Fruit fly (Drosophila melanogaster) whole organism, wandering third instar larva: ENCODE data around the gene ey.

Experiments used
- Abd-B ChIP-seq: fragments of >200 bp; optimal IDR thresholded peaks from 2 replicates; lab custom pipeline; 2017; ENCODE audit warnings: missing biosample characterization, missing genetic modification characterization
- CG32264 ChIP-seq: fragments of 200-800 bp; sonication (Bioruptor generic); optimal IDR thresholded peaks from 2 replicates; lab custom pipeline; 2016; ENCODE audit warnings: missing biosample characterization, missing genetic modification characterization
- CG9705 ChIP-seq: fragments of 200-800 bp; sonication (Bioruptor generic); optimal IDR thresholded peaks from 2 replicates; lab custom pipeline; 2018; ENCODE audit warnings: missing biosample characterization, mild to moderate bottlenecking, missing genetic modification characterization
- CrebA ChIP-seq: fragments of 200-800 bp; sonication (Bioruptor generic); optimal IDR thresholded peaks from 2 replicates; lab custom pipeline; 2016; ENCODE audit warnings: missing biosample characterization, mild to moderate bottlenecking, missing genetic modification characterization, borderline replicate concordance
- Dfd ChIP-seq: fragments of >200 bp; optimal IDR thresholded peaks from 2 replicates; lab custom pipeline; 2017; ENCODE audit warnings: missing biosample characterization, missing genetic modification characterization
- Dif ChIP-seq: fragments of 200-275, 200-300 bp; sonication (Bioruptor generic); optimal IDR thresholded peaks from 2 replicates; lab custom pipeline; 2018; ENCODE audit warnings: missing biosample characterization, missing genetic modification characterization; ENCODE audit not compliant: partially characterized antibody
- GATAd ChIP-seq: sonication (Bioruptor generic); optimal IDR thresholded peaks from 2 replicates; lab custom pipeline; 2016; ENCODE audit warnings: missing biosample characterization, missing genetic modification characterization
- HLH106 ChIP-seq: fragments of 200-800 bp; optimal IDR thresholded peaks from 3 replicates; lab custom pipeline; 2019; ENCODE audit warnings: missing biosample characterization, mild to moderate bottlenecking, missing genetic modification characterization, moderate library complexity
- Hnf4 ChIP-seq: fragments of 200-800 bp; sonication (Bioruptor generic); optimal IDR thresholded peaks from 2 replicates; lab custom pipeline; 2016; ENCODE audit warnings: missing biosample characterization, mild to moderate bottlenecking, missing genetic modification characterization
- Hr83 ChIP-seq: fragments of 200-300 bp; sonication (Bioruptor generic); optimal IDR thresholded peaks from 2 replicates; lab custom pipeline; 2016; ENCODE audit warnings: missing biosample characterization, mild to moderate bottlenecking, missing genetic modification characterization, moderate library complexity; ENCODE audit not compliant: poor library complexity, severe bottlenecking
- Jra ChIP-seq: sonication (Bioruptor generic); optimal IDR thresholded peaks from 2 replicates; lab custom pipeline; 2016; ENCODE audit warnings: missing biosample characterization, missing genetic modification characterization
- Mio ChIP-seq: sonication (Bioruptor generic); optimal IDR thresholded peaks from 2 replicates; lab custom pipeline; 2016; ENCODE audit warnings: missing biosample characterization, missing genetic modification characterization
- Myc ChIP-seq: fragments of >200 bp; optimal IDR thresholded peaks from 2 replicates; lab custom pipeline; 2017
- N ChIP-seq: fragments of >200 bp; optimal IDR thresholded peaks from 2 replicates; lab custom pipeline; 2018; ENCODE audit warnings: missing biosample characterization, missing external identifiers, missing genetic modification characterization
- OdsH ChIP-seq: fragments of 200-800 bp; sonication (Bioruptor generic); optimal IDR thresholded peaks from 2 replicates; lab custom pipeline; 2016; ENCODE audit warnings: missing biosample characterization, mild to moderate bottlenecking, missing genetic modification characterization
- Rel ChIP-seq, 2 experiments: fragments of 200-800 bp; sonication (Bioruptor generic) in 1 of 2; optimal IDR thresholded peaks; 2 replicates in 1 of 2; 3 replicates in 1 of 2; lab custom pipeline; 2016 to 2019; ENCODE audit warnings: mild to moderate bottlenecking in 2 of 2, missing biosample characterization in 2 of 2, missing genetic modification characterization in 2 of 2, moderate library complexity in 1 of 2
- Sp1 ChIP-seq: fragments of 200-800 bp; sonication (Bioruptor generic); optimal IDR thresholded peaks from 3 replicates; lab custom pipeline; 2019; ENCODE audit warnings: missing biosample characterization, mild to moderate bottlenecking, missing genetic modification characterization, moderate library complexity
- Vsx2 ChIP-seq: fragments of 200-300, 225-300 bp; sonication (Bioruptor generic); optimal IDR thresholded peaks from 2 replicates; lab custom pipeline; 2018; ENCODE audit warnings: missing biosample characterization, missing genetic modification characterization; ENCODE audit not compliant: partially characterized antibody
- br ChIP-seq: fragments of 200-800 bp; sonication (Bioruptor generic); optimal IDR thresholded peaks from 2 replicates; lab custom pipeline; 2016; ENCODE audit warnings: missing biosample characterization, missing genetic modification characterization
- brk ChIP-seq: fragments of 200-800 bp; sonication (Bioruptor generic); optimal IDR thresholded peaks from 2 replicates; lab custom pipeline; 2016; ENCODE audit warnings: missing biosample characterization, mild to moderate bottlenecking, missing genetic modification characterization
- dl ChIP-seq, 2 experiments: fragments of 175-275, 200-275 bp in 1 of 2; fragments of 200-275 bp in 1 of 2; sonication (Bioruptor generic); optimal IDR thresholded peaks; lab custom pipeline; 2018; ENCODE audit warnings: mild to moderate bottlenecking in 2 of 2, missing biosample characterization in 2 of 2, missing genetic modification characterization in 2 of 2, moderate library complexity in 2 of 2; ENCODE audit not compliant: partially characterized antibody in 2 of 2, insufficient read depth in 1 of 2
- dmrt93B ChIP-seq: fragments of 200-800 bp; sonication (Bioruptor generic); optimal IDR thresholded peaks from 2 replicates; lab custom pipeline; 2018; ENCODE audit warnings: missing biosample characterization, mild to moderate bottlenecking, missing genetic modification characterization
- ey ChIP-seq: fragments of 200-800 bp; sonication (Bioruptor generic); optimal IDR thresholded peaks from 2 replicates; lab custom pipeline; 2016; ENCODE audit warnings: missing biosample characterization, missing genetic modification characterization
- foxo ChIP-seq, 2 experiments: fragments of 200-800 bp; sonication (Bioruptor generic); optimal IDR thresholded peaks; 2 replicates in 1 of 2; 3 replicates in 1 of 2; lab custom pipeline; 2016 to 2017; ENCODE audit warnings: missing biosample characterization in 2 of 2, missing genetic modification characterization in 2 of 2
- fru ChIP-seq: fragments of 200-800 bp; sonication (Bioruptor generic); optimal IDR thresholded peaks from 3 replicates; lab custom pipeline; 2016; ENCODE audit warnings: missing biosample characterization, mild to moderate bottlenecking, missing genetic modification characterization
- h ChIP-seq: fragments of 200-800 bp; sonication (Bioruptor generic); optimal IDR thresholded peaks from 3 replicates; lab custom pipeline; 2016; ENCODE audit warnings: missing biosample characterization, mild to moderate bottlenecking, missing genetic modification characterization
- jim ChIP-seq: fragments of 175-275, 200-325 bp; sonication (Bioruptor generic); optimal IDR thresholded peaks from 2 replicates; lab custom pipeline; 2016; ENCODE audit warnings: missing biosample characterization, mild to moderate bottlenecking, missing genetic modification characterization
- lola ChIP-seq: fragments of >200 bp; optimal IDR thresholded peaks from 2 replicates; lab custom pipeline; 2017; ENCODE audit warnings: missing biosample characterization, missing genetic modification characterization
- pan ChIP-seq: fragments of >200 bp; optimal IDR thresholded peaks from 2 replicates; lab custom pipeline; 2017
- psq ChIP-seq: fragments of 200-800 bp; sonication (Bioruptor generic); optimal IDR thresholded peaks from 3 replicates; lab custom pipeline; 2017; ENCODE audit warnings: missing biosample characterization, mild to moderate bottlenecking, missing genetic modification characterization, moderate library complexity
- rgr ChIP-seq: fragments of 200-800 bp; sonication (Bioruptor generic); optimal IDR thresholded peaks from 3 replicates; lab custom pipeline; 2016; ENCODE audit warnings: missing biosample characterization, mild to moderate bottlenecking, missing genetic modification characterization
- sage ChIP-seq: fragments of 200-800 bp; sonication (Bioruptor generic); optimal IDR thresholded peaks from 2 replicates; lab custom pipeline; 2016; ENCODE audit warnings: missing biosample characterization, mild to moderate bottlenecking, missing genetic modification characterization
- sv ChIP-seq: fragments of 200-800 bp; sonication (Bioruptor generic); optimal IDR thresholded peaks from 3 replicates; lab custom pipeline; 2016; ENCODE audit warnings: missing biosample characterization, missing genetic modification characterization
- tai ChIP-seq: sonication (Bioruptor generic); optimal IDR thresholded peaks from 2 replicates; lab custom pipeline; 2016; ENCODE audit warnings: missing biosample characterization, missing genetic modification characterization
- usp ChIP-seq: fragments of >200 bp; optimal IDR thresholded peaks from 2 replicates; lab custom pipeline; 2017; ENCODE audit warnings: missing biosample characterization, missing genetic modification characterization
- woc ChIP-seq: sonication (Bioruptor generic); optimal IDR thresholded peaks from 2 replicates; lab custom pipeline; 2016; ENCODE audit warnings: missing biosample characterization, mild to moderate bottlenecking, missing genetic modification characterization

The ey gene

dm6 chr4:697463-697862, at the start of gene ey:
Gene ey, plus strand, starts transcription at chr4:697689.
- TF ChIP-seq sv (GFP tag; lab: Kevin White, UChicago) (no peak), CrebA (no peak), CG9705 (no peak), OdsH (GFP tag; lab: Kevin White, UChicago) (no peak), Rel (GFP tag; optimal IDR thresholded peaks at IDR 0.05; lab: Kevin White, UChicago) (no peak), Rel (tag; optimal IDR thresholded peaks at IDR 0.05; lab: Kevin White, UChicago) (peak; percentile 33), HLH106 (tag; lab: Kevin White, UChicago) (no peak), foxo (GFP tag; optimal IDR thresholded peaks at IDR 0.05; lab: Kevin White, UChicago) (no peak), ey (GFP tag; lab: Kevin White, UChicago) (no peak), usp (GFP tag; lab: Kevin White, UChicago) (no peak), dl (GFP tag; optimal IDR thresholded peaks at IDR 0.05; lab: Kevin White, UChicago; ENCODE audit: insufficient read depth in 1 of 2, partially characterized antibody in 2 of 2) (no peak), Vsx2 (GFP tag; lab: Kevin White, UChicago) (no peak), jim (GFP tag; lab: Kevin White, UChicago) (no peak), GATAd (GFP tag; lab: Kevin White, UChicago) (no peak), lola (GFP tag; lab: Kevin White, UChicago) (no peak), Sp1 (GFP tag; lab: Kevin White, UChicago) (no peak), h (GFP tag; lab: Kevin White, UChicago) (no peak), CG32264 (GFP tag; lab: Kevin White, UChicago) (no peak), Mio (GFP tag; lab: Kevin White, UChicago) (no peak), brk (GFP tag; lab: Kevin White, UChicago) (peak; percentile 17), dmrt93B (GFP tag; lab: Kevin White, UChicago) (no peak), Hr83 (GFP tag; lab: Kevin White, UChicago) (no peak), br (GFP tag; lab: Kevin White, UChicago) (no peak), tai (GFP tag; lab: Kevin White, UChicago) (no peak), psq (GFP tag; lab: Kevin White, UChicago) (no peak), Myc (lab: Kevin White, UChicago) (peak; percentile 71), Dif (no peak), Abd-B (GFP tag; lab: Kevin White, UChicago) (no peak), Hnf4 (GFP tag; lab: Kevin White, UChicago) (peak; percentile 85), woc (GFP tag; lab: Kevin White, UChicago) (no peak), Dfd (no peak), Jra (GFP tag; lab: Kevin White, UChicago) (no peak), N (GFP tag; lab: Kevin White, UChicago) (no peak), rgr (GFP tag; lab: Kevin White, UChicago) (peak; percentile 13), pan (lab: Kevin White, UChicago) (no peak), fru (GFP tag; lab: Kevin White, UChicago) (peak; percentile 16)

dm6 chr4:659058-659588, 38.4 kb upstream of the ey start:
- TF ChIP-seq woc (GFP tag; lab: Kevin White, UChicago): no peak
- peak; percentile 7 for TF ChIP-seq h (GFP tag; lab: Kevin White, UChicago)
- peak; percentile 20 for TF ChIP-seq sage
- TF ChIP-seq, all 38 proteins: peak for 2
